Worm (Caenorhabditis elegans) whole organism, L3 larva: ENCODE data around the gene flr-4.

ENCODE experiments used
- R02D3.7 ChIP-seq: fragments of 150-350 bp; optimal IDR thresholded peaks from 2 replicates; lab custom pipeline; 2014; ENCODE audit warnings: missing biosample characterization, missing genetic modification characterization
- ZK546.5 ChIP-seq: sonication (generic microtip); optimal IDR thresholded peaks from 2 replicates; lab custom pipeline; 2017; ENCODE audit warnings: missing biosample characterization, missing genetic modification characterization
- aly-2 ChIP-seq: fragments of 150-350 bp; optimal IDR thresholded peaks from 2 replicates; lab custom pipeline; 2014; ENCODE audit warnings: missing biosample characterization, missing genetic modification characterization
- ama-1 ChIP-seq: fragments of 150-350 bp; optimal IDR thresholded peaks from 2 replicates; lab custom pipeline; 2018
- ceh-16 ChIP-seq: sonication (generic microtip); optimal IDR thresholded peaks from 2 replicates; lab custom pipeline; 2017; ENCODE audit warnings: missing biosample characterization, missing genetic modification characterization
- ceh-28 ChIP-seq: fragments of 150-350 bp; optimal IDR thresholded peaks from 2 replicates; lab custom pipeline; 2014; ENCODE audit warnings: missing biosample characterization, missing genetic modification reagents, missing genetic modification characterization
- ceh-82 ChIP-seq: fragments of 150-350 bp; optimal IDR thresholded peaks from 2 replicates; lab custom pipeline; 2014; ENCODE audit warnings: missing biosample characterization, missing genetic modification characterization
- ceh-9 ChIP-seq: sonication (generic microtip); optimal IDR thresholded peaks from 2 replicates; lab custom pipeline; 2018; ENCODE audit warnings: missing biosample characterization, missing genetic modification characterization
- daf-12 ChIP-seq: fragments of 150-350 bp; optimal IDR thresholded peaks from 2 replicates; lab custom pipeline; 2014; ENCODE audit warnings: missing biosample characterization, missing genetic modification reagents, missing genetic modification characterization
- elt-1 ChIP-seq: fragments of 150-350 bp; optimal IDR thresholded peaks from 2 replicates; lab custom pipeline; 2014; ENCODE audit warnings: missing biosample characterization, missing genetic modification characterization
- elt-2 ChIP-seq: sonication (generic microtip); optimal IDR thresholded peaks from 2 replicates; lab custom pipeline; 2016; ENCODE audit warnings: missing genetic modification reagents, mild to moderate bottlenecking, missing genetic modification characterization, missing compliant biosample characterization
- elt-3 ChIP-seq, 3 experiments: fragments of 150-350 bp in 1 of 3; sonication (generic microtip) in 2 of 3; optimal IDR thresholded peaks; 2 replicates in 2 of 3; 4 replicates in 1 of 3; lab custom pipeline; 2014 to 2017; ENCODE audit warnings: missing biosample characterization in 3 of 3, missing genetic modification characterization in 3 of 3
- eor-1 ChIP-seq, 2 experiments: fragments of 150-350 bp; optimal IDR thresholded peaks; 2 replicates each; lab custom pipeline; 2014 to 2018; ENCODE audit warnings: missing biosample characterization in 2 of 2, missing genetic modification characterization in 2 of 2
- fkh-2 ChIP-seq: fragments of 150-350 bp; optimal IDR thresholded peaks from 2 replicates; lab custom pipeline; 2014; ENCODE audit warnings: missing biosample characterization, missing genetic modification reagents, missing genetic modification characterization
- fos-1 ChIP-seq: fragments of 150-350 bp; optimal IDR thresholded peaks from 2 replicates; lab custom pipeline; 2014; ENCODE audit warnings: missing biosample characterization, missing genetic modification characterization
- hmg-11 ChIP-seq: sonication (generic microtip); optimal IDR thresholded peaks from 2 replicates; lab custom pipeline; 2016; ENCODE audit warnings: missing genetic modification characterization, missing compliant biosample characterization
- lin-39 ChIP-seq: fragments of 150-350 bp; optimal IDR thresholded peaks from 2 replicates; lab custom pipeline; 2018; ENCODE audit warnings: missing biosample characterization, missing genetic modification reagents, missing genetic modification characterization
- nfya-1 ChIP-seq: sonication (generic microtip); optimal IDR thresholded peaks from 2 replicates; lab custom pipeline; 2017; ENCODE audit warnings: missing genetic modification characterization, mild to moderate bottlenecking, missing compliant biosample characterization, antibody characterized with exemption, moderate library complexity; ENCODE audit not compliant: insufficient read depth
- nhr-11 ChIP-seq: fragments of 150-350 bp; optimal IDR thresholded peaks from 2 replicates; lab custom pipeline; 2014; ENCODE audit warnings: missing biosample characterization, missing genetic modification characterization
- nhr-12 ChIP-seq: fragments of 150-350 bp; optimal IDR thresholded peaks from 2 replicates; lab custom pipeline; 2014; ENCODE audit warnings: missing biosample characterization, missing genetic modification characterization
- nhr-23 ChIP-seq: fragments of 150-350 bp; optimal IDR thresholded peaks from 2 replicates; lab custom pipeline; 2014; ENCODE audit warnings: missing biosample characterization, missing genetic modification reagents, missing genetic modification characterization
- nhr-237 ChIP-seq: fragments of 150-350 bp; optimal IDR thresholded peaks from 2 replicates; lab custom pipeline; 2014; ENCODE audit warnings: missing biosample characterization, missing genetic modification characterization
- nhr-25 ChIP-seq: sonication (generic microtip); optimal IDR thresholded peaks from 2 replicates; lab custom pipeline; 2017; ENCODE audit warnings: missing biosample characterization, missing genetic modification characterization
- nhr-43 ChIP-seq: sonication (generic microtip); optimal IDR thresholded peaks from 2 replicates; lab custom pipeline; 2016; ENCODE audit warnings: mild to moderate bottlenecking, missing genetic modification characterization, missing compliant biosample characterization; ENCODE audit not compliant: poor library complexity, severe bottlenecking
- nhr-67 ChIP-seq: fragments of 150-350 bp; optimal IDR thresholded peaks from 2 replicates; lab custom pipeline; 2014; ENCODE audit warnings: missing biosample characterization, missing genetic modification characterization
- nhr-76 ChIP-seq: fragments of 150-350 bp; sonication (generic microtip); optimal IDR thresholded peaks from 5 replicates; lab custom pipeline; 2014; ENCODE audit warnings: missing biosample characterization, missing genetic modification characterization
- nhr-77 ChIP-seq: fragments of 150-350 bp; optimal IDR thresholded peaks from 2 replicates; lab custom pipeline; 2014; ENCODE audit warnings: missing biosample characterization, missing genetic modification characterization
- pha-4 ChIP-seq: fragments of 150-350 bp; optimal IDR thresholded peaks from 2 replicates; lab custom pipeline; 2014; ENCODE audit warnings: missing biosample characterization, missing genetic modification reagents, missing genetic modification characterization
- pqm-1 ChIP-seq: fragments of 150-350 bp; optimal IDR thresholded peaks from 2 replicates; lab custom pipeline; 2017; ENCODE audit warnings: missing biosample characterization, missing genetic modification characterization, inconsistent platforms
- sea-2 ChIP-seq: fragments of 150-350 bp; sonication (generic microtip); optimal IDR thresholded peaks from 4 replicates; lab custom pipeline; 2014; ENCODE audit warnings: missing biosample characterization, missing genetic modification reagents, missing genetic modification characterization
- skn-1 ChIP-seq: fragments of 150-350 bp; optimal IDR thresholded peaks from 2 replicates; lab custom pipeline; 2014; ENCODE audit warnings: missing biosample characterization, missing genetic modification characterization
- snpc-4 ChIP-seq: fragments of 150-350 bp; optimal IDR thresholded peaks from 2 replicates; lab custom pipeline; 2014; ENCODE audit warnings: missing biosample characterization, missing genetic modification characterization
- tbx-2 ChIP-seq: sonication (generic microtip); optimal IDR thresholded peaks from 2 replicates; lab custom pipeline; 2016; ENCODE audit warnings: mild to moderate bottlenecking, missing genetic modification characterization, missing compliant biosample characterization
- unc-39 ChIP-seq: sonication (generic microtip); optimal IDR thresholded peaks from 4 replicates; lab custom pipeline; 2017; ENCODE audit warnings: missing biosample characterization, missing genetic modification characterization
- zag-1 ChIP-seq: fragments of 150-350 bp; optimal IDR thresholded peaks from 2 replicates; lab custom pipeline; 2014; ENCODE audit warnings: missing biosample characterization, missing genetic modification characterization
- ztf-11 ChIP-seq: fragments of 150-350 bp; optimal IDR thresholded peaks from 2 replicates; lab custom pipeline; 2014; ENCODE audit warnings: missing biosample characterization, missing genetic modification characterization

The flr-4 gene

DNA sequence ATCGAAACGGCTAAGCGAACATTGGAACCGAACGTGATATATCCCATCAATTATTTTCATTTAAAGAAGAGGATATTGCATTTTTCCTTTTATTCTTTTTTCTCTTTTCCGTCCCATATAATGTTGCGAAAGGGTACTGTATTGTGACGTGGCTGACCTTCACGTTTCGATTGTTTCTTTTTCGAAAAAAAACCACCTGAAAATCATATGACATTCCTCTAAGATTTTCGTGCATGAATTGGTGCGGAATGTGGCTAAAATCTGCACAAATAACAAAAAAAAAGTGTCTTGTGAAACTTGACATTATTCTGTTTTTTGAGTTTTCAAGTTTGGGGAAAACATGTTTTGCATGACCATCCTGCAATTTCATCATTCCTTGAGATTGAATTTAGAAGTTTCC, 10.9 kb upstream of the flr-4 start:
- TF ChIP-seq skn-1 (tag; lab: Kevin White, UChicago) (no peak), ama-1 (lab: Kevin White, UChicago) (peak; percentile 2)
- TF ChIP-seq, all 47 proteins: peak for 1

DNA sequence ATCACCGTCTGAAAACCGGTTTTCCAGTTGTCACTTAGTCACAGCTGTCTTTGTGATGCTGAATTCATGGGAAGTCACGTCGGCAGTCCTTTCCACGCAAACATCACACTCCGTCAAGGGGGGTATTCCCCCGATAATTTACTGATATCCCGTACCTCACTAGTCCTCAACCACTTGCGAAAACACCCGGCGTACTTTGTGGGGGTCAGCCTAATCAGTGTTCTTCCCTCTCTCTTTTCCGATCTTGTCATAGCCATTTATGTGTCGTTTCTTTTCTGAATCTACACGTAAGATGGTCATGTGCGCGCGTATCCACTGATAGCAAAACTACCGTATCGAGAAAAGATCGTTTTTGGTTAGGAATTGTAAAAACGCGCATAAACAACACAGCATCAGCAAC, 9.8 kb upstream of the flr-4 start:
- TF ChIP-seq elt-3 (tag; optimal IDR thresholded peaks at IDR 0.05; lab: Kevin White, UChicago) = peak in 2 of 3 experiments; percentile 16 to 62
- no peak for TF ChIP-seq ceh-82
- peak; percentile 71 for TF ChIP-seq nhr-23 (tag; lab: Kevin White, UChicago)
- TF ChIP-seq pqm-1 (tag; lab: Kevin White, UChicago) = no peak
- TF ChIP-seq hmg-11 (tag; lab: Kevin White, UChicago) = no peak
- no peak for TF ChIP-seq lin-39 (tag; lab: Kevin White, UChicago)
- TF ChIP-seq nhr-25 (tag; lab: Kevin White, UChicago) = peak; percentile 81
- no peak for TF ChIP-seq nhr-67 (tag; lab: Kevin White, UChicago)
- peak; percentile 86 for TF ChIP-seq nhr-43 (tag; lab: Kevin White, UChicago)
- TF ChIP-seq skn-1 (tag; lab: Kevin White, UChicago) = no peak
- no peak for TF ChIP-seq aly-2
- peak; percentile 50 for TF ChIP-seq tbx-2 (tag; lab: Kevin White, UChicago)
- no peak for TF ChIP-seq nhr-77
- TF ChIP-seq nfya-1 (tag; lab: Kevin White, UChicago) = no peak
- no peak for TF ChIP-seq fkh-2 (tag; lab: Kevin White, UChicago)
- TF ChIP-seq nhr-237 (tag; lab: Kevin White, UChicago) = no peak

DNA sequence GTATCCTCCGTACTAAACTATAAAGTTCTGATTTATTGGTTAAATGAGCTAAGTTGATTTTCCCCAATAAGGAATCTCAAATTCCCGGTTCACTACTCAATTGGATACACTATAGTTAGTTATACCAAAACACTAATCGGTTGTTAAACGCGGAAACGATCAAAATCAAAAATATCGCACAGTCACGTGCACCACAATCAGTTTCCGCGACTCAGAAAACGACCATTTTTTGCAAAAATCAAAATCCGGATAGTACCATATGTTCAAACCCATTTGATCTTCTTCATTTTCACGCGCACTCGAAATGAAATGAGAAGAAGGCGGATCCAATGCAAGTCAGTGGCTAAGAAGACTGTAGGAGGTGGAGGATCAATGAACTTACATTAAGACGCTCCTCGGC, 7.7 kb upstream of the flr-4 start:
- peak; percentile 30 for TF ChIP-seq ama-1 (lab: Kevin White, UChicago)
- peak; percentile 45 for TF ChIP-seq nhr-43 (tag; lab: Kevin White, UChicago)
- no peak for TF ChIP-seq daf-12 (tag; lab: Kevin White, UChicago)
- no peak for TF ChIP-seq unc-39
- no peak for TF ChIP-seq zag-1 (tag; lab: Kevin White, UChicago)

DNA sequence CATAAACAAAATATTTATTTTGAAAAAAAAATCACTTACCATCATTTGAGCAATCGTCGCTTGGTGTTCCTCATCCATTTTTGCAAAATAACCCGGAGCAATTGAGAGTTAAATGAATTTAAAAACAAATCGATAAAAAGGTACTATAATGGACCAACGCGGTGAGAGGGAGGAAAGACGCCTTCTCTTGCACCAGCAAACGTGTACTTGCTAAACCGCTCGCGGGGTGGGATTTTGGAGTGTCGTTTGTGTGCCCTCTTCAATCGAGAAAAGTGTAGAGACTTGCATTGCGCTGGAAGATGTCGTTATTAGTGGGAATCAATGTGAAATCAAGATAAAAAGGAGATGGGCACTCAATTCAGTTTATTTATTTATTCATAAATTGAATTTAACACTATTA, 5.4 kb upstream of the flr-4 start, which contains the start of gene H40L08.1:
Gene H40L08.1 (minus strand): TSS at position 292 of the 400 bp plus-strand sequence.
- TF ChIP-seq pha-4 (tag; lab: Kevin White, UChicago) (no peak), sea-2 (no peak), ceh-16 (tag; lab: Kevin White, UChicago) (no peak), nhr-43 (tag; lab: Kevin White, UChicago) (no peak), nhr-67 (tag; lab: Kevin White, UChicago) (no peak), pqm-1 (tag; lab: Kevin White, UChicago) (no peak), elt-2 (tag; lab: Kevin White, UChicago) (peak; percentile 15), snpc-4 (tag; lab: Kevin White, UChicago) (peak; percentile 42), elt-1 (tag; lab: Kevin White, UChicago) (no peak), nfya-1 (tag; lab: Kevin White, UChicago) (peak; percentile 32), hmg-11 (tag; lab: Kevin White, UChicago) (peak; percentile 63), ZK546.5 (tag; lab: Kevin White, UChicago) (no peak), elt-3 (tag; optimal IDR thresholded peaks at IDR 0.05; lab: Kevin White, UChicago) (no peak), nhr-11 (tag; lab: Kevin White, UChicago) (no peak), ceh-9 (tag; lab: Kevin White, UChicago) (no peak)

DNA sequence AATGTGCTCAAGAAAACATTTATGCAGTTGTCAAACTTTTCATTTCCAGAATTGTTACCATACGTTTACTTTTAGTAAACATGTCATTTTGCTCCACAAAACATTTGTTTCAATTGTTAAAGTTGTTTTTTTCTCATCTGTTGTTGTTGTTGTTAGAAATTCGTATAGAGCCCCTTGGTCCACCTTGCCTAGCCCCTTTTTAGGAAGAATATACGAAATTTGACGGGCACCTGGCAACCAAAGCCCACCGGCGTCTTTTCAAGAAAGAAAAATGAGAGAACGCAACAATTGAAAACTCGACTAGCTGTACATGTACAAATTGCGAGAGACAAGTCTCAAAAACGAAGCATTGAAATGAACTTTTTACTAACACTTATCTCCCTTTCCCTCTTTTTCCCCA, 4.8 kb upstream of the flr-4 start, which contains the start of gene F09B12.5:
Gene F09B12.5 (plus strand): TSS at position 301 of the 400 bp plus-strand sequence.
- no peak for TF ChIP-seq ama-1 (lab: Kevin White, UChicago)
- no peak for TF ChIP-seq ceh-28 (tag; lab: Kevin White, UChicago)
- TF ChIP-seq nhr-76 (tag; lab: Kevin White, UChicago) = no peak
- no peak for TF ChIP-seq nhr-43 (tag; lab: Kevin White, UChicago)
- TF ChIP-seq ztf-11 (tag; lab: Kevin White, UChicago) = no peak
- TF ChIP-seq nhr-12 = no peak
- TF ChIP-seq nhr-237 (tag; lab: Kevin White, UChicago) = no peak
- no peak for TF ChIP-seq fos-1 (tag; lab: Kevin White, UChicago)
- no peak for TF ChIP-seq elt-3 (tag; optimal IDR thresholded peaks at IDR 0.05; lab: Kevin White, UChicago)
- no peak for TF ChIP-seq R02D3.7 (tag; lab: Kevin White, UChicago)
- TF ChIP-seq ceh-9 (tag; lab: Kevin White, UChicago) = no peak
- no peak for TF ChIP-seq nhr-25 (tag; lab: Kevin White, UChicago)
- no peak for TF ChIP-seq eor-1 (tag; optimal IDR thresholded peaks at IDR 0.05; lab: Kevin White, UChicago)
